Fruit fly (Drosophila melanogaster) whole organism: ENCODE results near the gene Cpr76Bd.

Source experiments
- CG8478 ChIP-seq: fragments of >200 bp; optimal IDR thresholded peaks from 2 replicates; lab custom pipeline; 2018; ENCODE audit warnings: inconsistent platforms
- Dll ChIP-seq: fragments of >200 bp; optimal IDR thresholded peaks from 2 replicates; lab custom pipeline; 2017
- EcR ChIP-seq, 2 experiments: fragments of >200 bp; optimal IDR thresholded peaks; 2 replicates each; lab custom pipeline; 2017; ENCODE audit warnings: missing biosample characterization in 2 of 2, missing genetic modification characterization in 2 of 2, missing genetic modification reagents in 2 of 2
- psq ChIP-seq: fragments of >200 bp; optimal IDR thresholded peaks from 2 replicates; lab custom pipeline; 2017
- usp ChIP-seq: fragments of >200 bp; optimal IDR thresholded peaks from 2 replicates; lab custom pipeline; 2017; ENCODE audit warnings: missing biosample characterization, missing genetic modification characterization, mixed read lengths

DNA sequence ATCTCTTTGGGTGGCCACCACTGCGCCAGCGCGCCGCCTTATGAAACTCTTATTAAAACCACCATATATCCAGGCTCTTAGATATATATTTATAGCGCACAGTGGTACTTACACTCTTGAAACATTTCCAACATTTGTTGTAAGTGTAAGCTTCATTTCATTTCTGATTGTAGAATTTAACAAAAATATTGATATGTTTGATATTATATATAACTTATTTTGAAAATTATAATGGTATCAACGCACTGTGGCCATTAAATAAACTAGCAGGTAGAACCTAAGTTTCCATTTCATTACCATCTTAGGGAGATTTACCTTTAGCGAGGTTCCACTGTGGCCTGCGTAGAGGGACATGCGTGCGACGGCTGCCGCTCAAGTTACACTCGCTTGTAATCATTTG is 7.9 kb upstream of the Cpr76Bd start:
- TF ChIP-seq CG8478 (lab: Kevin White, UChicago): no peak
- TF ChIP-seq usp (GFP tag; lab: Kevin White, UChicago): no peak
- TF ChIP-seq EcR (GFP tag; optimal IDR thresholded peaks at IDR 0.05; lab: Kevin White, UChicago): no peak
- no peak for TF ChIP-seq psq (lab: Kevin White, UChicago)
- TF ChIP-seq Dll (lab: Kevin White, UChicago): no peak
